Fruit fly (Drosophila melanogaster) whole organism, embryonic: Measurements from ENCODE around the gene Sap30.

Experiments
- Adf1 ChIP-seq: fragments of 200-800 bp; sonication (Bioruptor generic); IDR thresholded peaks from 2 replicates; pipeline ENCODE4 v1.3.6; 2022; ENCODE audit warnings: missing biosample characterization, missing genetic modification characterization
- Antp ChIP-seq: fragments of 200-800 bp; sonication (Bioruptor generic); optimal IDR thresholded peaks from 3 replicates; lab custom pipeline; 2016; ENCODE audit warnings: missing biosample characterization, missing genetic modification characterization
- Asciz ChIP-seq: fragments of 200-800 bp; sonication (Bioruptor generic); optimal IDR thresholded peaks from 2 replicates; lab custom pipeline; 2017; ENCODE audit warnings: missing biosample characterization, mild to moderate bottlenecking, missing genetic modification characterization, missing genetic modification reagents
- Atf-2 ChIP-seq: fragments of 200-800 bp; sonication (Bioruptor generic); optimal IDR thresholded peaks from 2 replicates; lab custom pipeline; 2016; ENCODE audit warnings: missing biosample characterization, missing genetic modification characterization
- Bdp1 ChIP-seq: fragments of 200-800 bp; sonication (Bioruptor generic); optimal IDR thresholded peaks from 3 replicates; lab custom pipeline; 2016; ENCODE audit warnings: missing biosample characterization, missing genetic modification characterization
- CG10654 ChIP-seq: fragments of 200-800 bp; sonication (Bioruptor generic); optimal IDR thresholded peaks from 2 replicates; lab custom pipeline; 2016; ENCODE audit warnings: missing biosample characterization, missing genetic modification characterization
- CG12769 ChIP-seq: fragments of 200-800 bp; sonication (Bioruptor generic); optimal IDR thresholded peaks from 2 replicates; lab custom pipeline; 2019; ENCODE audit warnings: missing biosample characterization, mild to moderate bottlenecking, missing genetic modification characterization, moderate library complexity
- CG12942 ChIP-seq: fragments of 200-800 bp; sonication (Bioruptor generic); optimal IDR thresholded peaks from 3 replicates; lab custom pipeline; 2016; ENCODE audit warnings: missing biosample characterization, missing genetic modification characterization
- CG13894 ChIP-seq: fragments of 200-800 bp; sonication (Bioruptor generic); optimal IDR thresholded peaks from 3 replicates; lab custom pipeline; 2018; ENCODE audit warnings: missing biosample characterization, mild to moderate bottlenecking, missing genetic modification characterization, moderate library complexity
- CG15514 ChIP-seq: fragments of 200-800 bp; sonication (Bioruptor generic); optimal IDR thresholded peaks from 3 replicates; lab custom pipeline; 2017; ENCODE audit warnings: missing biosample characterization, missing genetic modification characterization, mild to moderate bottlenecking, moderate library complexity, missing genetic modification reagents
- CG15696 ChIP-seq: fragments of 200-800 bp; sonication (Bioruptor generic); optimal IDR thresholded peaks from 2 replicates; lab custom pipeline; 2019; ENCODE audit warnings: missing biosample characterization, mild to moderate bottlenecking, missing genetic modification characterization, moderate library complexity
- CG1602 ChIP-seq: fragments of 200-800 bp; sonication (Bioruptor generic); optimal IDR thresholded peaks from 3 replicates; lab custom pipeline; 2016; ENCODE audit warnings: missing biosample characterization, missing genetic modification characterization
- CG2678 ChIP-seq: fragments of 200-800 bp; sonication (Bioruptor generic); optimal IDR thresholded peaks from 3 replicates; lab custom pipeline; 2019; ENCODE audit warnings: missing biosample characterization, mild to moderate bottlenecking, missing genetic modification characterization, moderate library complexity
- CG2889 ChIP-seq: fragments of 200-800 bp; sonication (Bioruptor generic); IDR thresholded peaks from 3 replicates; pipeline ENCODE4 v1.3.6; 2022; ENCODE audit warnings: missing biosample characterization, missing genetic modification characterization
- CG30403 ChIP-seq: fragments of 200-800 bp; sonication (Bioruptor generic); optimal IDR thresholded peaks from 3 replicates; lab custom pipeline; 2016; ENCODE audit warnings: missing biosample characterization, missing genetic modification characterization
- CG30431 ChIP-seq: fragments of 200-800 bp; sonication (Bioruptor generic); optimal IDR thresholded peaks from 2 replicates; lab custom pipeline; 2017; ENCODE audit warnings: missing biosample characterization, missing genetic modification characterization
- CG31224 ChIP-seq: fragments of 200-800 bp; sonication (Bioruptor generic); IDR thresholded peaks from 2 replicates; pipeline ENCODE4 v1.3.6; 2022; ENCODE audit warnings: missing biosample characterization, missing genetic modification characterization
- CG3163 ChIP-seq: fragments of 200-800 bp; sonication (Bioruptor generic); optimal IDR thresholded peaks from 3 replicates; lab custom pipeline; 2016; ENCODE audit warnings: missing biosample characterization, missing genetic modification characterization
- CG32767 ChIP-seq: fragments of 200-800 bp; sonication (Bioruptor generic); IDR thresholded peaks from 2 replicates; pipeline ENCODE4 v1.3.6; 2022; ENCODE audit warnings: missing biosample characterization, missing genetic modification characterization
- CG34376 ChIP-seq: fragments of 200-800 bp; sonication (Bioruptor generic); optimal IDR thresholded peaks from 2 replicates; lab custom pipeline; 2018; ENCODE audit warnings: missing biosample characterization, mild to moderate bottlenecking, missing genetic modification characterization
- CG3838 ChIP-seq: fragments of 200-800 bp; sonication (Bioruptor generic); optimal IDR thresholded peaks from 3 replicates; lab custom pipeline; 2016; ENCODE audit warnings: missing biosample characterization, missing genetic modification characterization
- CG4404 ChIP-seq: fragments of 200-800 bp; sonication (Bioruptor generic); IDR thresholded peaks from 2 replicates; pipeline ENCODE4 v1.3.6; 2022; ENCODE audit warnings: missing biosample characterization, missing genetic modification characterization
- CG7839 ChIP-seq: fragments of 200-800 bp; sonication (Bioruptor generic); optimal IDR thresholded peaks from 3 replicates; lab custom pipeline; 2018; ENCODE audit warnings: missing biosample characterization, mild to moderate bottlenecking, missing genetic modification characterization, moderate library complexity
- D19A ChIP-seq: fragments of 200-800 bp; optimal IDR thresholded peaks from 3 replicates; lab custom pipeline; 2019; ENCODE audit warnings: missing biosample characterization, mild to moderate bottlenecking, missing genetic modification characterization, moderate library complexity
- Dll ChIP-seq: fragments of 200-800 bp; sonication (Bioruptor generic); IDR thresholded peaks from 4 replicates; pipeline ENCODE4 v1.3.6; 2022; ENCODE audit warnings: missing biosample characterization, missing genetic modification characterization; ENCODE audit not compliant: partially characterized antibody
- Ets65A ChIP-seq: fragments of 200-800 bp; sonication (Bioruptor generic); peaks from one replicate; lab custom pipeline; 2016; ENCODE audit warnings: missing biosample characterization, missing genetic modification characterization
- HLH4C ChIP-seq: fragments of 200-800 bp; sonication (Bioruptor generic); IDR thresholded peaks from 3 replicates; pipeline ENCODE4 v1.3.6; 2022; ENCODE audit warnings: missing biosample characterization, missing genetic modification characterization; ENCODE audit not compliant: partially characterized antibody
- Hsf ChIP-seq: fragments of 200-800 bp; sonication (Bioruptor generic); optimal IDR thresholded peaks from 3 replicates; lab custom pipeline; 2016; ENCODE audit warnings: missing biosample characterization, missing genetic modification characterization
- Med ChIP-seq: fragments of 200-800 bp; sonication (Bioruptor generic); peaks from one replicate; lab custom pipeline; 2016; ENCODE audit warnings: missing biosample characterization, missing genetic modification characterization, mild to moderate bottlenecking, inconsistent platforms, moderate library complexity
- Stat92E ChIP-seq, 3 experiments: fragments of >200 bp in 2 of 3; fragments of 200-800 bp in 1 of 3; sonication (Bioruptor generic) in 1 of 3; optimal IDR thresholded peaks; 2 replicates each; lab custom pipeline; 2017 to 2019; ENCODE audit warnings: missing biosample characterization in 3 of 3, missing genetic modification characterization in 3 of 3, mild to moderate bottlenecking in 1 of 3, moderate library complexity in 1 of 3
- amos ChIP-seq: fragments of 200-800 bp; sonication (Bioruptor generic); IDR thresholded peaks from 2 replicates; pipeline ENCODE4 v1.3.6; 2022; ENCODE audit warnings: missing biosample characterization, missing genetic modification characterization; ENCODE audit not compliant: partially characterized antibody
- az2 ChIP-seq: fragments of 200-800 bp; sonication (Bioruptor generic); optimal IDR thresholded peaks from 3 replicates; lab custom pipeline; 2016; ENCODE audit warnings: missing biosample characterization, missing genetic modification characterization
- dan ChIP-seq: fragments of 200-800 bp; sonication (Bioruptor generic); IDR thresholded peaks from 2 replicates; pipeline ENCODE4 v1.3.6; 2022; ENCODE audit warnings: missing biosample characterization, missing genetic modification characterization
- emc ChIP-seq: fragments of 200-800 bp; sonication (Bioruptor generic); optimal IDR thresholded peaks from 2 replicates; lab custom pipeline; 2016; ENCODE audit warnings: missing biosample characterization, missing genetic modification characterization
- ewg ChIP-seq: fragments of 200-800 bp; sonication (Bioruptor generic); optimal IDR thresholded peaks from 3 replicates; lab custom pipeline; 2017; ENCODE audit warnings: mild to moderate bottlenecking, missing biosample characterization, missing genetic modification reagents, missing genetic modification characterization
- eyg ChIP-seq: fragments of 200-800 bp; sonication (Bioruptor generic); optimal IDR thresholded peaks from 3 replicates; lab custom pipeline; 2016; ENCODE audit warnings: missing biosample characterization, missing genetic modification characterization
- fd64A ChIP-seq: fragments of 200-800 bp; sonication (Bioruptor generic); optimal IDR thresholded peaks from 3 replicates; lab custom pipeline; 2018; ENCODE audit warnings: missing biosample characterization, mild to moderate bottlenecking, missing genetic modification characterization
- gcm ChIP-seq: fragments of 200-800 bp; sonication (Bioruptor generic); optimal IDR thresholded peaks from 2 replicates; lab custom pipeline; 2019; ENCODE audit warnings: missing biosample characterization, mild to moderate bottlenecking, missing genetic modification characterization, moderate library complexity
- klu ChIP-seq: fragments of 200-800 bp; sonication (Bioruptor generic); IDR thresholded peaks from 2 replicates; pipeline ENCODE4 v1.3.6; 2022; ENCODE audit warnings: missing biosample characterization, missing genetic modification characterization
- lab ChIP-seq: fragments of 200-800 bp; sonication (Bioruptor generic); optimal IDR thresholded peaks from 3 replicates; lab custom pipeline; 2017; ENCODE audit warnings: missing biosample characterization, missing genetic modification characterization, mild to moderate bottlenecking, moderate library complexity, missing genetic modification reagents
- luna ChIP-seq: fragments of 200-800 bp; sonication (Bioruptor generic); optimal IDR thresholded peaks from 2 replicates; lab custom pipeline; 2016; ENCODE audit warnings: missing biosample characterization, missing genetic modification characterization
- mirr ChIP-seq: fragments of 200-800 bp; sonication (Bioruptor generic); optimal IDR thresholded peaks from 3 replicates; lab custom pipeline; 2018; ENCODE audit warnings: missing biosample characterization, mild to moderate bottlenecking, missing genetic modification characterization
- mld ChIP-seq: fragments of 200-800 bp; sonication (Bioruptor generic); IDR thresholded peaks from 3 replicates; pipeline ENCODE4 v1.3.6; 2022; ENCODE audit warnings: missing biosample characterization, missing genetic modification characterization; ENCODE audit not compliant: partially characterized antibody
- nerfin-1 ChIP-seq: fragments of 200-800 bp; sonication (Bioruptor generic); optimal IDR thresholded peaks from 3 replicates; lab custom pipeline; 2019; ENCODE audit warnings: missing biosample characterization, mild to moderate bottlenecking, missing genetic modification characterization, moderate library complexity
- nerfin-2 ChIP-seq: fragments of 200-800 bp; sonication (Bioruptor generic); IDR thresholded peaks from 2 replicates; pipeline ENCODE4 v1.3.6; 2022; ENCODE audit warnings: missing biosample characterization, missing genetic modification characterization; ENCODE audit not compliant: partially characterized antibody
- otp ChIP-seq: fragments of 200-800 bp; sonication (Bioruptor generic); IDR thresholded peaks from 3 replicates; pipeline ENCODE4, ENCODE4 v1.3.6; 2022; ENCODE audit warnings: missing biosample characterization, missing genetic modification characterization
- stwl ChIP-seq: fragments of 200-800 bp; sonication (Bioruptor generic); optimal IDR thresholded peaks from 3 replicates; lab custom pipeline; 2018; ENCODE audit warnings: missing biosample characterization, mild to moderate bottlenecking, missing genetic modification characterization, moderate library complexity
- sug ChIP-seq: fragments of 200-800 bp; optimal IDR thresholded peaks from 2 replicates; lab custom pipeline; 2019; ENCODE audit warnings: missing biosample characterization, mild to moderate bottlenecking, missing genetic modification characterization, moderate library complexity
- tgo ChIP-seq: fragments of 200-800 bp; sonication (Bioruptor generic); IDR thresholded peaks from 3 replicates; pipeline ENCODE4 v1.3.6; 2022; ENCODE audit warnings: missing biosample characterization, missing genetic modification characterization
- trh ChIP-seq: fragments of 200-800 bp; sonication (Bioruptor generic); optimal IDR thresholded peaks from 2 replicates; lab custom pipeline; 2016; ENCODE audit warnings: missing biosample characterization, missing genetic modification characterization

Sap30 gene

dm6 chrX:16837588-16838178 is 50.6 kb downstream of the Sap30 start:
- TF ChIP-seq CG10654 (GFP tag; lab: Kevin White, UChicago) (no peak), CG1602 (no peak), CG2889 (GFP tag; lab: Robert Waterston, UW) (no peak), amos (GFP tag; lab: Robert Waterston, UW) (no peak), dan (GFP tag; lab: Robert Waterston, UW) (no peak), CG15696 (tag; lab: Kevin White, UChicago) (no peak), Adf1 (no peak), CG12769 (tag; lab: Kevin White, UChicago) (peak; percentile 34), Asciz (GFP tag; lab: Kevin White, UChicago) (no peak), CG31224 (GFP tag; lab: Robert Waterston, UW) (no peak), CG7839 (tag; lab: Kevin White, UChicago) (no peak), nerfin-2 (GFP tag; lab: Robert Waterston, UW) (peak; percentile 53; the same call in 1 of the 2 replicates), CG4404 (GFP tag; lab: Robert Waterston, UW) (no peak), CG30403 (GFP tag; lab: Kevin White, UChicago) (no peak), stwl (tag; lab: Kevin White, UChicago) (no peak), otp (GFP tag; lab: Robert Waterston, UW) (no peak), mld (GFP tag; lab: Robert Waterston, UW) (no peak), Ets65A (GFP tag; lab: Kevin White, UChicago) (no peak), CG30431 (GFP tag; lab: Kevin White, UChicago) (no peak), nerfin-1 (tag; lab: Kevin White, UChicago) (no peak), lab (no peak), D19A (tag; lab: Kevin White, UChicago) (no peak), CG3838 (GFP tag; lab: Kevin White, UChicago) (no peak), Stat92E (GFP tag; optimal IDR thresholded peaks at IDR 0.05; lab: Kevin White, UChicago) (no peak), Atf-2 (no peak), gcm (GFP tag; lab: Kevin White, UChicago) (no peak), trh (GFP tag; lab: Kevin White, UChicago) (no peak), Dll (GFP tag; lab: Robert Waterston, UW) (no peak), CG2678 (tag; lab: Kevin White, UChicago) (peak; percentile 10), eyg (GFP tag; lab: Kevin White, UChicago) (no peak), luna (no peak), Antp (GFP tag; lab: Kevin White, UChicago) (no peak), sug (tag; lab: Kevin White, UChicago) (peak; percentile 42), CG34376 (GFP tag; lab: Kevin White, UChicago) (peak; percentile 12), Med (GFP tag; lab: Kevin White, UChicago) (peak; percentile 53), CG32767 (GFP tag; lab: Robert Waterston, UW) (no peak), tgo (no peak), ewg (GFP tag; lab: Kevin White, UChicago) (no peak), fd64A (GFP tag; lab: Kevin White, UChicago) (no peak), Hsf (GFP tag; lab: Kevin White, UChicago) (no peak), emc (no peak), CG12942 (GFP tag; lab: Kevin White, UChicago) (no peak), CG13894 (tag; lab: Kevin White, UChicago) (peak; percentile 79), Bdp1 (GFP tag; lab: Kevin White, UChicago) (no peak), CG15514 (GFP tag; lab: Kevin White, UChicago) (peak; percentile 1), az2 (GFP tag; lab: Kevin White, UChicago) (no peak), CG3163 (GFP tag; lab: Kevin White, UChicago) (no peak), klu (GFP tag; lab: Robert Waterston, UW) (no peak), mirr (GFP tag; lab: Kevin White, UChicago) (peak; percentile 5), HLH4C (GFP tag; lab: Robert Waterston, UW) (peak; percentile 58; the same call in 2 of the 3 replicates)
